Worm (Caenorhabditis elegans): ENCODE results near the gene C06B8.2.

Gene C06B8.2

ce11 chrV:15516476-15516875, 37.9 kb upstream of the C06B8.2 start:
- TF ChIP-seq die-1 (tag; optimal IDR thresholded peaks at IDR 0.05): no peak
- no peak for TF ChIP-seq ceh-40 (GFP tag; IDR thresholded peaks at IDR 0.05)
- no peak for TF ChIP-seq egl-44 (GFP tag; IDR thresholded peaks at IDR 0.05)
- no peak for TF ChIP-seq Y53G8AR.9 (GFP tag; conservative IDR thresholded peaks at IDR 0.05)
- TF ChIP-seq tbp1 (GFP tag; optimal IDR thresholded peaks at IDR 0.05): peak; percentile 71
- TF ChIP-seq nhr-80 (tag; optimal IDR thresholded peaks at IDR 0.05): no peak
- no peak for TF ChIP-seq tbx-9 (tag; optimal IDR thresholded peaks at IDR 0.05; ENCODE audit: borderline replicate concordance)
- TF ChIP-seq T07F8.4 (tag; optimal IDR thresholded peaks at IDR 0.05): no peak
- TF ChIP-seq F39B2.1 (GFP tag; IDR thresholded peaks at IDR 0.05): no peak
- TF ChIP-seq F49E8.2 (tag; optimal IDR thresholded peaks at IDR 0.05; ENCODE audit: insufficient read depth): no peak
- TF ChIP-seq rpc-1 (optimal IDR thresholded peaks at IDR 0.05): no peak
- TF ChIP-seq rpc-1 (tag; optimal IDR thresholded peaks at IDR 0.05): peak; percentile 53
- no peak for TF ChIP-seq attf-6 (GFP tag; IDR thresholded peaks at IDR 0.05)
- TF ChIP-seq ceh-79 (tag; optimal IDR thresholded peaks at IDR 0.05): no peak
- TF ChIP-seq Y53F4B.3 (GFP tag; IDR thresholded peaks at IDR 0.05): no peak
- peak; percentile 11 for TF ChIP-seq B0261.1 (tag; optimal IDR thresholded peaks at IDR 0.05)
- TF ChIP-seq Y56A3A.18 (GFP tag; IDR thresholded peaks at IDR 0.05): no peak
- no peak for TF ChIP-seq dpl-1 (GFP tag; optimal IDR thresholded peaks at IDR 0.05)
- TF ChIP-seq ceh-27 (GFP tag; optimal IDR thresholded peaks at IDR 0.05): no peak

ce11 chrV:15515365-15515764, 36.8 kb upstream of the C06B8.2 start:
- peak; percentile 77 for TF ChIP-seq B0261.1 (tag; optimal IDR thresholded peaks at IDR 0.05)
- no peak for TF ChIP-seq ceh-91 (GFP tag; IDR thresholded peaks at IDR 0.05)
- TF ChIP-seq hmg-1.2 (GFP tag; IDR thresholded peaks at IDR 0.05): peak; percentile 41; the same call in 1 of the 2 replicates
- TF ChIP-seq F33H1.4 (GFP tag; IDR thresholded peaks at IDR 0.05): peak; percentile 54; the same call in 1 of the 2 replicates
- TF ChIP-seq zim-3 (tag; optimal IDR thresholded peaks at IDR 0.05): peak; percentile 54
- no peak for TF ChIP-seq snpc-4 (GFP tag; optimal IDR thresholded peaks at IDR 0.05)
- TF ChIP-seq snpc-4 (tag; optimal IDR thresholded peaks at IDR 0.05): peak in 1 of 4 experiments; percentile 45
- peak; percentile 77 for TF ChIP-seq dox-1 (GFP tag; IDR thresholded peaks at IDR 0.05)
- peak; percentile 22 for TF ChIP-seq F49E8.2 (tag; optimal IDR thresholded peaks at IDR 0.05; ENCODE audit: insufficient read depth)
- peak; percentile 13 for TF ChIP-seq ztf-26 (tag; optimal IDR thresholded peaks at IDR 0.05)
- no peak for TF ChIP-seq Y95B8A.8 (GFP tag; IDR thresholded peaks at IDR 0.05)
- TF ChIP-seq lin-35 (GFP tag; optimal IDR thresholded peaks at IDR 0.05): no peak
- peak; percentile 5 for TF ChIP-seq ztf-18 (tag; optimal IDR thresholded peaks at IDR 0.05)
- TF ChIP-seq F23B12.7 (tag; optimal IDR thresholded peaks at IDR 0.05; ENCODE audit: insufficient read depth): peak; percentile 33
- TF ChIP-seq ceh-27 (GFP tag; optimal IDR thresholded peaks at IDR 0.05): peak; percentile 39
- TF ChIP-seq ztf-25 (GFP tag; IDR thresholded peaks at IDR 0.05): no peak
- TF ChIP-seq egl-44 (GFP tag; IDR thresholded peaks at IDR 0.05): no peak
- TF ChIP-seq die-1 (tag; optimal IDR thresholded peaks at IDR 0.05): peak; percentile 40
- TF ChIP-seq zfh-2 (GFP tag; conservative IDR thresholded peaks at IDR 0.05): peak; percentile 50; the same call in 1 of the 2 replicates
- peak; percentile 47 for TF ChIP-seq rpc-1 (optimal IDR thresholded peaks at IDR 0.05)
- peak; percentile 73 for TF ChIP-seq rpc-1 (tag; optimal IDR thresholded peaks at IDR 0.05)
- peak; percentile 23; the same call in 1 of the 2 replicates for TF ChIP-seq madf-6 (GFP tag; IDR thresholded peaks at IDR 0.05)
- no peak for TF ChIP-seq ccch-3 (GFP tag; optimal IDR thresholded peaks at IDR 0.05)
- TF ChIP-seq hsf-1 (GFP tag; IDR thresholded peaks at IDR 0.05): 0 out of 2 replicates have a peak, but pooled peaks have one; percentile 10
- peak; percentile 16 for TF ChIP-seq F52B5.7 (tag; optimal IDR thresholded peaks at IDR 0.05)
- TF ChIP-seq lin-26 (GFP tag; IDR thresholded peaks at IDR 0.05): peak; percentile 75; the same call in 1 of the 2 replicates
- peak; percentile 6 for TF ChIP-seq snpc-3.4 (tag; optimal IDR thresholded peaks at IDR 0.05)
- peak; percentile 89 for TF ChIP-seq tbp1 (GFP tag; optimal IDR thresholded peaks at IDR 0.05)
- TF ChIP-seq pbrm-1 (GFP tag; IDR thresholded peaks at IDR 0.05): peak; percentile 63
- peak; percentile 66 for TF ChIP-seq D2030.7 (GFP tag; IDR thresholded peaks at IDR 0.05)
- TF ChIP-seq nhr-179 (tag; optimal IDR thresholded peaks at IDR 0.05): no peak
- no peak for TF ChIP-seq nfyb-1 (GFP tag; IDR thresholded peaks at IDR 0.05)
- TF ChIP-seq mcd-1 (GFP tag; IDR thresholded peaks at IDR 0.05): 0 out of 2 replicates have a peak, but pooled peaks have one; percentile 8
- TF ChIP-seq aptf-2 (GFP tag; conservative IDR thresholded peaks at IDR 0.05): 0 out of 2 replicates have a peak, but pooled peaks have one; percentile 32
- peak; percentile 51 for TF ChIP-seq nhr-90 (tag; optimal IDR thresholded peaks at IDR 0.05)
- no peak for TF ChIP-seq hlh-26 (GFP tag; conservative IDR thresholded peaks at IDR 0.05)

Data from whole organism, young adult.